Fruit fly (Drosophila melanogaster): ENCODE data around the gene js.

Gene js

dm6 chr3R:16337053-16337385 lies 31.1 kb downstream of the js start (continued):
- TF ChIP-seq ken (GFP tag; IDR thresholded peaks at IDR 0.05) (0 out of 3 replicates have a peak, but pooled peaks have one; percentile 16), Ets97D (GFP tag; optimal IDR thresholded peaks at IDR 0.05) (peak; percentile 22), CG32772 (GFP tag; IDR thresholded peaks at IDR 0.05) (0 out of 2 replicates have a peak, but pooled peaks have one; percentile 26), Jarid2 (GFP tag; optimal IDR thresholded peaks at IDR 0.05) (peak; percentile 6), Dp (GFP tag; optimal IDR thresholded peaks at IDR 0.05) (no peak), row (GFP tag; IDR thresholded peaks at IDR 0.05) (peak; percentile 77), CG7357 (GFP tag; IDR thresholded peaks at IDR 0.05) (peak; percentile 33; the same call in 1 of the 3 replicates), CG31441 (GFP tag; IDR thresholded peaks at IDR 0.05) (peak; percentile 52; the same call in 1 of the 2 replicates), ssp (GFP tag; IDR thresholded peaks at IDR 0.05) (peak; percentile 45; the same call in 1 of the 2 replicates), wor (GFP tag; IDR thresholded peaks at IDR 0.05) (0 out of 2 replicates have a peak, but pooled peaks have one; percentile 20), trem (tag; optimal IDR thresholded peaks at IDR 0.05) (peak; percentile 40), CG10979 (tag; optimal IDR thresholded peaks at IDR 0.05) (peak; percentile 83), CG6254 (GFP tag; optimal IDR thresholded peaks at IDR 0.05) (peak; percentile 72), CG8290 (GFP tag; optimal IDR thresholded peaks at IDR 0.05) (peak; percentile 68), CG8290 (tag; optimal IDR thresholded peaks at IDR 0.05) (no peak), Ada2b (GFP tag; IDR thresholded peaks at IDR 0.05) (no peak), kni (GFP tag; optimal IDR thresholded peaks at IDR 0.05) (peak; percentile 75), CG11504 (tag; optimal IDR thresholded peaks at IDR 0.05) (peak; percentile 37), Mrtf (GFP tag; IDR thresholded peaks at IDR 0.05) (no peak), oc (tag; optimal IDR thresholded peaks at IDR 0.05) (peak; percentile 36), Asciz (GFP tag; optimal IDR thresholded peaks at IDR 0.05) (peak; percentile 33), tin (GFP tag; optimal IDR thresholded peaks at IDR 0.05) (peak; percentile 69), gcm (GFP tag; optimal IDR thresholded peaks at IDR 0.05) (peak; percentile 66), CG34224 (GFP tag; IDR thresholded peaks at IDR 0.05; ENCODE audit: partially characterized antibody) (no peak), Hand (GFP tag; optimal IDR thresholded peaks at IDR 0.05) (no peak), Camta (GFP tag; optimal IDR thresholded peaks at IDR 0.05) (peak; percentile 56), pnt (GFP tag; optimal IDR thresholded peaks at IDR 0.05) (peak; percentile 63), CG18764 (GFP tag; optimal IDR thresholded peaks at IDR 0.05) (peak; percentile 19), bcd (GFP tag; optimal IDR thresholded peaks at IDR 0.05) (peak; percentile 14), Side (GFP tag; optimal IDR thresholded peaks at IDR 0.05) (peak; percentile 67), Oaz (GFP tag; IDR thresholded peaks at IDR 0.05) (no peak), stwl (tag; optimal IDR thresholded peaks at IDR 0.05) (peak; percentile 45), HLHmδ (GFP tag; optimal IDR thresholded peaks at IDR 0.05) (no peak), CG8089 (GFP tag; optimal IDR thresholded peaks at IDR 0.05) (no peak), fd64A (GFP tag; optimal IDR thresholded peaks at IDR 0.05) (no peak), pita (GFP tag; optimal IDR thresholded peaks at IDR 0.05) (no peak), esg (GFP tag; conservative IDR thresholded peaks at IDR 0.05) (peak; percentile 45), fru (optimal IDR thresholded peaks at IDR 0.05) (no peak), az2 (GFP tag; optimal IDR thresholded peaks at IDR 0.05) (peak; percentile 62), PHDP (tag; optimal IDR thresholded peaks at IDR 0.05) (no peak), tup (GFP tag; optimal IDR thresholded peaks at IDR 0.05) (peak; percentile 16), CG10654 (GFP tag; optimal IDR thresholded peaks at IDR 0.05) (peak; percentile 13), Ssrp (tag; optimal IDR thresholded peaks at IDR 0.05) (peak; percentile 60), al (GFP tag; IDR thresholded peaks at IDR 0.05) (no peak), Opbp (GFP tag; IDR thresholded peaks at IDR 0.05; ENCODE audit: partially characterized antibody) (no peak), p53 (GFP tag; optimal IDR thresholded peaks at IDR 0.05) (no peak), CG17568 (GFP tag; optimal IDR thresholded peaks at IDR 0.05) (no peak), CG18476 (GFP tag; optimal IDR thresholded peaks at IDR 0.05) (peak; percentile 35), lbe (GFP tag; optimal IDR thresholded peaks at IDR 0.05) (no peak), CG14667 (GFP tag; IDR thresholded peaks at IDR 0.05) (0 out of 2 replicates have a peak, but pooled peaks have one; percentile 23), CHES-1-like (GFP tag; optimal IDR thresholded peaks at IDR 0.05) (peak; percentile 26), CG32532 (GFP tag; IDR thresholded peaks at IDR 0.05) (no peak)
